Fruit fly (Drosophila melanogaster) whole organism, embryonic: ENCODE data around the gene CG13484.

Experiments
- BEAF-32 ChIP-seq: fragments of 200-800 bp; sonication (Bioruptor generic); optimal IDR thresholded peaks from 3 replicates; lab custom pipeline; 2017; ENCODE audit warnings: missing biosample characterization, missing genetic modification characterization, mild to moderate bottlenecking, moderate library complexity, missing genetic modification reagents
- BtbVII ChIP-seq: fragments of 200-800 bp; sonication (Bioruptor generic); optimal IDR thresholded peaks from 3 replicates; lab custom pipeline; 2017; ENCODE audit warnings: missing biosample characterization, mild to moderate bottlenecking, missing genetic modification characterization
- CG10543 ChIP-seq: fragments of 200-800 bp; sonication (Bioruptor generic); optimal IDR thresholded peaks from 3 replicates; lab custom pipeline; 2017; ENCODE audit warnings: missing biosample characterization, mild to moderate bottlenecking, missing genetic modification characterization, moderate library complexity
- CG12155 ChIP-seq: fragments of 200-800 bp; sonication (Bioruptor generic); optimal IDR thresholded peaks from 3 replicates; lab custom pipeline; 2016; ENCODE audit warnings: missing biosample characterization, missing genetic modification characterization
- CG15073 ChIP-seq: fragments of 200-800 bp; sonication (Bioruptor generic); optimal IDR thresholded peaks from 2 replicates; lab custom pipeline; 2016; ENCODE audit warnings: missing biosample characterization, missing genetic modification characterization
- CG17829 ChIP-seq: fragments of 200-800 bp; optimal IDR thresholded peaks from 2 replicates; lab custom pipeline; 2019; ENCODE audit warnings: missing biosample characterization, mild to moderate bottlenecking, missing genetic modification characterization, moderate library complexity
- CG2712 ChIP-seq: fragments of 200-800 bp; optimal IDR thresholded peaks from 3 replicates; lab custom pipeline; 2019; ENCODE audit warnings: missing biosample characterization, mild to moderate bottlenecking, missing genetic modification characterization, moderate library complexity
- CG31441 ChIP-seq: fragments of 200-800 bp; sonication (Bioruptor generic); IDR thresholded peaks from 2 replicates; pipeline ENCODE4 v1.3.6; 2022; ENCODE audit warnings: missing biosample characterization, missing genetic modification characterization
- CG32772 ChIP-seq: fragments of 200-800 bp; sonication (Bioruptor generic); IDR thresholded peaks from 2 replicates; pipeline ENCODE4 v1.3.6; 2022; ENCODE audit warnings: missing biosample characterization, missing genetic modification characterization
- CG33213 ChIP-seq: fragments of 200-800 bp; sonication (Bioruptor generic); optimal IDR thresholded peaks from 3 replicates; lab custom pipeline; 2016; ENCODE audit warnings: missing biosample characterization, missing genetic modification characterization
- CG34224 ChIP-seq: fragments of 200-800 bp; sonication (Bioruptor generic); IDR thresholded peaks from 3 replicates; pipeline ENCODE4 v1.3.6; 2022; ENCODE audit warnings: missing biosample characterization, missing genetic modification characterization; ENCODE audit not compliant: partially characterized antibody
- CG34376 ChIP-seq: fragments of 200-800 bp; sonication (Bioruptor generic); optimal IDR thresholded peaks from 2 replicates; lab custom pipeline; 2018; ENCODE audit warnings: missing biosample characterization, mild to moderate bottlenecking, missing genetic modification characterization
- CG4854 ChIP-seq: fragments of 200-800 bp; sonication (Bioruptor generic); optimal IDR thresholded peaks from 2 replicates; lab custom pipeline; 2016; ENCODE audit warnings: missing biosample characterization, missing genetic modification characterization, inconsistent platforms
- CG6254 ChIP-seq: fragments of 200-800 bp; sonication (Bioruptor generic); optimal IDR thresholded peaks from 3 replicates; lab custom pipeline; 2017; ENCODE audit warnings: mild to moderate bottlenecking, missing biosample characterization, missing genetic modification reagents, missing genetic modification characterization
- CG6813 ChIP-seq: fragments of 200-800 bp; sonication (Bioruptor generic); optimal IDR thresholded peaks from 2 replicates; lab custom pipeline; 2017; ENCODE audit warnings: missing biosample characterization, missing genetic modification characterization, mild to moderate bottlenecking, moderate library complexity, missing genetic modification reagents
- CG7271 ChIP-seq: fragments of 200-800 bp; sonication (Bioruptor generic); optimal IDR thresholded peaks from 2 replicates; lab custom pipeline; 2018; ENCODE audit warnings: missing biosample characterization, mild to moderate bottlenecking, missing genetic modification characterization, moderate library complexity
- CG8765 ChIP-seq: fragments of 200-800 bp; sonication (Bioruptor generic); IDR thresholded peaks from 2 replicates; pipeline ENCODE4 v1.3.6; 2022; ENCODE audit warnings: missing biosample characterization, missing genetic modification characterization
- CG8924 ChIP-seq: fragments of 200-800 bp; optimal IDR thresholded peaks from 3 replicates; lab custom pipeline; 2019; ENCODE audit warnings: missing biosample characterization, mild to moderate bottlenecking, missing genetic modification characterization, moderate library complexity
- CkIIα-i1 ChIP-seq: fragments of 200-800 bp; sonication (Bioruptor generic); IDR thresholded peaks from 2 replicates; pipeline ENCODE4 v1.3.6; 2022; ENCODE audit warnings: missing biosample characterization, missing genetic modification characterization
- CrebB ChIP-seq: fragments of 200-800 bp; sonication (Bioruptor generic); optimal IDR thresholded peaks from 3 replicates; lab custom pipeline; 2018; ENCODE audit warnings: missing biosample characterization, mild to moderate bottlenecking, missing genetic modification characterization
- D19A ChIP-seq: fragments of 200-800 bp; optimal IDR thresholded peaks from 3 replicates; lab custom pipeline; 2019; ENCODE audit warnings: missing biosample characterization, mild to moderate bottlenecking, missing genetic modification characterization, moderate library complexity
- Dad ChIP-seq: fragments of 200-800 bp; sonication (Bioruptor generic); optimal IDR thresholded peaks from 3 replicates; lab custom pipeline; 2016; ENCODE audit warnings: missing biosample characterization, missing genetic modification characterization
- Drgx ChIP-seq: fragments of 200-800 bp; sonication (Bioruptor generic); IDR thresholded peaks from 2 replicates; pipeline ENCODE4 v1.3.6; 2022; ENCODE audit warnings: missing biosample characterization, missing genetic modification characterization
- HHEX ChIP-seq: fragments of 200-800 bp; sonication (Bioruptor generic); optimal IDR thresholded peaks from 3 replicates; lab custom pipeline; 2017; ENCODE audit warnings: missing biosample characterization, mild to moderate bottlenecking, missing genetic modification characterization, missing genetic modification reagents
- Hsf ChIP-seq: fragments of 200-800 bp; sonication (Bioruptor generic); optimal IDR thresholded peaks from 3 replicates; lab custom pipeline; 2016; ENCODE audit warnings: missing biosample characterization, missing genetic modification characterization
- Mes4 ChIP-seq: fragments of 200-800 bp; sonication (Bioruptor generic); optimal IDR thresholded peaks from 2 replicates; lab custom pipeline; 2016; ENCODE audit warnings: missing biosample characterization, missing genetic modification characterization
- Oaz ChIP-seq: fragments of 200-800 bp; sonication (Bioruptor generic); IDR thresholded peaks from 2 replicates; pipeline ENCODE4 v1.3.6; 2022; ENCODE audit warnings: missing biosample characterization, missing genetic modification characterization
- Stat92E ChIP-seq, 3 experiments: fragments of >200 bp in 2 of 3; fragments of 200-800 bp in 1 of 3; sonication (Bioruptor generic) in 1 of 3; optimal IDR thresholded peaks; 2 replicates each; lab custom pipeline; 2017 to 2019; ENCODE audit warnings: missing biosample characterization in 3 of 3, missing genetic modification characterization in 3 of 3, mild to moderate bottlenecking in 1 of 3, moderate library complexity in 1 of 3
- Taf1 ChIP-seq: fragments of 200-800 bp; sonication (Bioruptor generic); IDR thresholded peaks from 2 replicates; pipeline ENCODE4 v1.3.6; 2022; ENCODE audit warnings: missing biosample characterization, missing genetic modification characterization
- bowl ChIP-seq: fragments of 200-800 bp; sonication (Bioruptor generic); IDR thresholded peaks from 2 replicates; pipeline ENCODE4 v1.3.6; 2022; ENCODE audit warnings: missing biosample characterization, missing genetic modification characterization
- chif ChIP-seq, 2 experiments: fragments of 200-800 bp; sonication (Bioruptor generic); optimal IDR thresholded peaks; 3 replicates each; lab custom pipeline; 2016; ENCODE audit warnings: missing biosample characterization in 2 of 2, missing genetic modification characterization in 2 of 2
- chm ChIP-seq: fragments of 200-800 bp; sonication (Bioruptor generic); IDR thresholded peaks from 2 replicates; pipeline ENCODE4 v1.3.6; 2022; ENCODE audit warnings: missing biosample characterization, missing genetic modification characterization
- danr ChIP-seq: fragments of 200-800 bp; sonication (Bioruptor generic); IDR thresholded peaks from 2 replicates; pipeline ENCODE4 v1.3.6; 2022; ENCODE audit warnings: missing biosample characterization, missing genetic modification characterization
- dpn ChIP-seq, 2 experiments: fragments of 200-800 bp; sonication (Bioruptor generic); optimal IDR thresholded peaks; 3 replicates each; lab custom pipeline; 2016; ENCODE audit warnings: missing biosample characterization in 2 of 2, missing genetic modification characterization in 2 of 2
- ems ChIP-seq: fragments of 200-800 bp; sonication (Bioruptor generic); optimal IDR thresholded peaks from 3 replicates; lab custom pipeline; 2016; ENCODE audit warnings: missing biosample characterization, missing genetic modification characterization
- eyg ChIP-seq: fragments of 200-800 bp; sonication (Bioruptor generic); optimal IDR thresholded peaks from 3 replicates; lab custom pipeline; 2016; ENCODE audit warnings: missing biosample characterization, missing genetic modification characterization
- gce ChIP-seq: fragments of 200-800 bp; sonication (Bioruptor generic); IDR thresholded peaks from 3 replicates; pipeline ENCODE4 v1.3.6; 2022; ENCODE audit warnings: missing biosample characterization, missing genetic modification characterization
- her ChIP-seq: fragments of 200-800 bp; sonication (Bioruptor generic); optimal IDR thresholded peaks from 2 replicates; lab custom pipeline; 2016; ENCODE audit warnings: missing biosample characterization, missing genetic modification characterization
- mirr ChIP-seq: fragments of 200-800 bp; sonication (Bioruptor generic); optimal IDR thresholded peaks from 3 replicates; lab custom pipeline; 2018; ENCODE audit warnings: missing biosample characterization, mild to moderate bottlenecking, missing genetic modification characterization
- nmo ChIP-seq: fragments of 200-800 bp; sonication (Bioruptor generic); optimal IDR thresholded peaks from 2 replicates; lab custom pipeline; 2018; ENCODE audit warnings: missing biosample characterization, mild to moderate bottlenecking, missing genetic modification characterization, moderate library complexity
- nom ChIP-seq: fragments of 200-800 bp; sonication (Bioruptor generic); optimal IDR thresholded peaks from 2 replicates; lab custom pipeline; 2017; ENCODE audit warnings: missing biosample characterization, missing genetic modification characterization, mild to moderate bottlenecking, moderate library complexity, missing genetic modification reagents
- oc ChIP-seq: fragments of 200-800 bp; sonication (Bioruptor generic); optimal IDR thresholded peaks from 2 replicates; lab custom pipeline; 2018; ENCODE audit warnings: missing biosample characterization, mild to moderate bottlenecking, missing genetic modification characterization, moderate library complexity
- org-1 ChIP-seq: fragments of 200-800 bp; sonication (Bioruptor generic); optimal IDR thresholded peaks from 2 replicates; lab custom pipeline; 2017; ENCODE audit warnings: missing biosample characterization, missing genetic modification characterization
- otp ChIP-seq: fragments of 200-800 bp; sonication (Bioruptor generic); IDR thresholded peaks from 3 replicates; pipeline ENCODE4, ENCODE4 v1.3.6; 2022; ENCODE audit warnings: missing biosample characterization, missing genetic modification characterization
- pzg ChIP-seq: fragments of 200-800 bp; sonication (Bioruptor generic); optimal IDR thresholded peaks from 3 replicates; lab custom pipeline; 2018; ENCODE audit warnings: missing biosample characterization, mild to moderate bottlenecking, missing genetic modification characterization, moderate library complexity
- sens-2 ChIP-seq: fragments of 200-800 bp; sonication (Bioruptor generic); IDR thresholded peaks from 2 replicates; pipeline ENCODE4 v1.3.6; 2022; ENCODE audit warnings: missing biosample characterization, missing genetic modification characterization
- sna ChIP-seq: fragments of 200-800 bp; sonication (Bioruptor generic); IDR thresholded peaks from 2 replicates; pipeline ENCODE4 v1.3.6; 2022; ENCODE audit warnings: missing biosample characterization, missing genetic modification characterization; ENCODE audit not compliant: partially characterized antibody
- sqz ChIP-seq: fragments of 200-800 bp; sonication (Bioruptor generic); optimal IDR thresholded peaks from 3 replicates; lab custom pipeline; 2018; ENCODE audit warnings: missing biosample characterization, mild to moderate bottlenecking, missing genetic modification characterization
- unc-4 ChIP-seq: fragments of 200-800 bp; sonication (Bioruptor generic); IDR thresholded peaks from 2 replicates; pipeline ENCODE4 v1.3.6; 2022; ENCODE audit warnings: missing biosample characterization, missing genetic modification characterization; ENCODE audit not compliant: partially characterized antibody

Gene CG13484

dm6 chr3L:14053073-14053643, at the start of gene CG13484, which contains the start of gene Frl (continued):
- TF ChIP-seq Taf1 (GFP tag; lab: Robert Waterston, UW) (no peak), org-1 (GFP tag; lab: Kevin White, UChicago) (no peak), chif (GFP tag; optimal IDR thresholded peaks at IDR 0.05; lab: Kevin White, UChicago) (peak in 1 of 2 experiments; percentile 15), dpn (GFP tag; optimal IDR thresholded peaks at IDR 0.05; lab: Kevin White, UChicago) (peak in 1 of 2 experiments; percentile 39), danr (GFP tag; lab: Robert Waterston, UW) (no peak), Drgx (GFP tag; lab: Robert Waterston, UW) (peak; percentile 25; the same call in 1 of the 2 replicates), CG7271 (tag; lab: Kevin White, UChicago) (peak; percentile 46), BtbVII (GFP tag; lab: Kevin White, UChicago) (no peak), ems (GFP tag; lab: Kevin White, UChicago) (peak; percentile 39), eyg (GFP tag; lab: Kevin White, UChicago) (no peak), mirr (GFP tag; lab: Kevin White, UChicago) (peak; percentile 32), nom (GFP tag; lab: Kevin White, UChicago) (peak; percentile 74), CG33213 (peak; percentile 85), gce (GFP tag; lab: Robert Waterston, UW) (no peak), CG8924 (tag; lab: Kevin White, UChicago) (peak; percentile 74), D19A (tag; lab: Kevin White, UChicago) (peak; percentile 2), chm (GFP tag; lab: Robert Waterston, UW) (peak; percentile 81), Stat92E (GFP tag; optimal IDR thresholded peaks at IDR 0.05; lab: Kevin White, UChicago) (peak in 1 of 3 experiments; percentile 93), CG31441 (peak; percentile 90), CrebB (peak; percentile 60), CkIIα-i1 (GFP tag; lab: Robert Waterston, UW) (no peak), Dad (GFP tag; lab: Kevin White, UChicago) (peak; percentile 6), HHEX (GFP tag; lab: Kevin White, UChicago) (no peak), sens-2 (GFP tag; lab: Robert Waterston, UW) (no peak), Mes4 (peak; percentile 43), CG17829 (tag; lab: Kevin White, UChicago) (peak; percentile 63), CG2712 (tag; lab: Kevin White, UChicago) (peak; percentile 43), unc-4 (peak; percentile 41; the same call in 1 of the 2 replicates), Hsf (GFP tag; lab: Kevin White, UChicago) (peak; percentile 7), bowl (GFP tag; lab: Robert Waterston, UW) (peak; percentile 32; the same call in 1 of the 2 replicates), BEAF-32 (GFP tag; lab: Kevin White, UChicago) (peak; percentile 55), CG34224 (GFP tag; lab: Robert Waterston, UW) (0 out of 3 replicates have a peak, but pooled peaks have one; percentile 16), Oaz (GFP tag; lab: Robert Waterston, UW) (no peak), CG32772 (GFP tag; lab: Robert Waterston, UW) (peak; percentile 70), sna (no peak), CG10543 (peak; percentile 59), CG8765 (GFP tag; lab: Robert Waterston, UW) (no peak), CG6254 (GFP tag; lab: Kevin White, UChicago) (no peak), CG15073 (GFP tag; lab: Kevin White, UChicago) (no peak), otp (peak; percentile 55; the same call in 1 of the 3 replicates), CG12155 (GFP tag; lab: Kevin White, UChicago) (no peak), CG6813 (GFP tag; lab: Kevin White, UChicago) (peak; percentile 29), pzg (peak; percentile 99), CG34376 (GFP tag; lab: Kevin White, UChicago) (peak; percentile 48), nmo (peak; percentile 70), her (GFP tag; lab: Kevin White, UChicago) (peak; percentile 31), oc (tag; lab: Kevin White, UChicago) (peak; percentile 15), CG4854 (peak; percentile 12), sqz (GFP tag; lab: Kevin White, UChicago) (peak; percentile 58)
